Worm (Caenorhabditis elegans): ENCODE measurements around the gene srh-20.

ce11 chrV:4918091-4918624 is 6.6 kb upstream of the srh-20 start, which contains the start of gene C02E7.7:
- TF ChIP-seq lin-26 (GFP tag; IDR thresholded peaks at IDR 0.05): no peak
- TF ChIP-seq hsf-1 (GFP tag; IDR thresholded peaks at IDR 0.05): no peak
- no peak for TF ChIP-seq ceh-58 (GFP tag; IDR thresholded peaks at IDR 0.05)
- TF ChIP-seq pbrm-1 (GFP tag; IDR thresholded peaks at IDR 0.05): no peak
- no peak for TF ChIP-seq unc-130 (GFP tag; optimal IDR thresholded peaks at IDR 0.05)
- TF ChIP-seq B0261.1 (tag; optimal IDR thresholded peaks at IDR 0.05): no peak
- TF ChIP-seq aptf-2 (GFP tag; conservative IDR thresholded peaks at IDR 0.05): no peak
- no peak for TF ChIP-seq Y67H2A.10 (GFP tag; conservative IDR thresholded peaks at IDR 0.05)
- no peak for TF ChIP-seq ama-1 (optimal IDR thresholded peaks at IDR 0.05)
- no peak for TF ChIP-seq ama-1 (GFP tag; optimal IDR thresholded peaks at IDR 0.05)
- TF ChIP-seq hlh-12 (tag; optimal IDR thresholded peaks at IDR 0.05): no peak
- TF ChIP-seq ztf-26 (tag; optimal IDR thresholded peaks at IDR 0.05): no peak
- no peak for TF ChIP-seq snpc-4 (GFP tag; optimal IDR thresholded peaks at IDR 0.05)
- TF ChIP-seq snpc-4 (tag; optimal IDR thresholded peaks at IDR 0.05): no peak

Measured in whole organism, young adult.